Worm (Caenorhabditis elegans) whole organism, young adult: ENCODE results near the gene vps-41.

Source experiments
- F33H1.4 ChIP-seq: fragments of 200-800 bp; sonication (Bioruptor generic); IDR thresholded peaks from 2 replicates; pipeline ENCODE4 v1.3.6; 2022; ENCODE audit warnings: missing genetic modification reagents, missing genetic modification characterization, missing compliant biosample characterization
- F37B4.10 ChIP-seq: fragments of 200-800 bp; sonication (Bioruptor generic); IDR thresholded peaks from 2 replicates; pipeline ENCODE4 v1.3.6; 2022; ENCODE audit warnings: missing genetic modification characterization, missing compliant biosample characterization
- Y67H2A.10 ChIP-seq: fragments of 200-800 bp; sonication (Bioruptor generic); conservative IDR thresholded peaks from 2 replicates; pipeline ENCODE4 v1.3.6; 2022; ENCODE audit warnings: missing genetic modification reagents, missing genetic modification characterization, missing compliant biosample characterization
- Y95B8A.8 ChIP-seq: fragments of 200-800 bp; sonication (Bioruptor generic); IDR thresholded peaks from 2 replicates; pipeline ENCODE4 v1.3.6; 2022; ENCODE audit warnings: missing genetic modification reagents, missing genetic modification characterization, missing compliant biosample characterization
- attf-5 ChIP-seq: fragments of 200-800 bp; sonication (Bioruptor generic); optimal IDR thresholded peaks from 2 replicates; lab custom pipeline; 2018; ENCODE audit warnings: mild to moderate bottlenecking, missing genetic modification characterization, missing compliant biosample characterization
- fkh-3 ChIP-seq: sonication (generic microtip); optimal IDR thresholded peaks from 2 replicates; lab custom pipeline; 2016; ENCODE audit warnings: mild to moderate bottlenecking, missing genetic modification characterization, missing compliant biosample characterization
- snpc-4 ChIP-seq, 5 experiments: fragments of 150-350 bp in 1 of 5; sonication (generic microtip) in 4 of 5; optimal IDR thresholded peaks; 2 replicates each; lab custom pipeline; 2014 to 2018; ENCODE audit warnings: missing genetic modification characterization in 5 of 5, missing biosample characterization in 3 of 5, antibody characterized with exemption in 2 of 5, mild to moderate bottlenecking in 2 of 5, missing compliant biosample characterization in 2 of 5, missing genotype in 2 of 5, moderate library complexity in 2 of 5, missing genetic modification reagents in 1 of 5
- unc-62 ChIP-seq: fragments of 150-350 bp; optimal IDR thresholded peaks from 2 replicates; lab custom pipeline; 2014; ENCODE audit warnings: missing biosample characterization, missing genetic modification reagents, missing genetic modification characterization
- zim-3 ChIP-seq: sonication (generic microtip); optimal IDR thresholded peaks from 2 replicates; lab custom pipeline; 2017; ENCODE audit warnings: mild to moderate bottlenecking, missing genetic modification characterization, moderate library complexity, missing compliant biosample characterization
- ztf-6 ChIP-seq: fragments of 200-800 bp; sonication (Bioruptor generic); IDR thresholded peaks from 2 replicates; pipeline ENCODE4 v1.3.6; 2022; ENCODE audit warnings: missing genetic modification reagents, missing genetic modification characterization, missing compliant biosample characterization

- TF ChIP-seq F33H1.4 (no peak), Y95B8A.8 (GFP tag; lab: Robert Waterston, UW) (no peak), zim-3 (tag; lab: Kevin White, UChicago) (no peak), fkh-3 (tag; lab: Kevin White, UChicago) (no peak), snpc-4 (GFP tag; optimal IDR thresholded peaks at IDR 0.05; lab: Kevin White, UChicago) (no peak), snpc-4 (tag; optimal IDR thresholded peaks at IDR 0.05; lab: Kevin White, UChicago) (no peak), unc-62 (GFP tag; lab: Kevin White, UChicago) (no peak), ztf-6 (GFP tag; lab: Robert Waterston, UW) (no peak), attf-5 (GFP tag; lab: Kevin White, UChicago) (peak; percentile 21), Y67H2A.10 (GFP tag; lab: Robert Waterston, UW) (no peak), F37B4.10 (GFP tag; lab: Robert Waterston, UW) (no peak)
Observed at ce11 chrX:5243382-5243979, 40.1 kb upstream of the vps-41 start, which contains the start of gene mtm-5.
